Worm (Caenorhabditis elegans): ENCODE measurements around the gene F13H8.6.

ce11 chrII:6281903-6282302, 4.9 kb downstream of the F13H8.6 start:
- TF ChIP-seq irx-1 (tag; optimal IDR thresholded peaks at IDR 0.05) = no peak
- no peak for TF ChIP-seq egl-13 (tag; optimal IDR thresholded peaks at IDR 0.05)
- TF ChIP-seq dpl-1 (GFP tag; optimal IDR thresholded peaks at IDR 0.05) = no peak
- no peak for TF ChIP-seq aly-2 (tag; optimal IDR thresholded peaks at IDR 0.05)
- TF ChIP-seq rnt-1 (tag; optimal IDR thresholded peaks at IDR 0.05) = no peak
- no peak for TF ChIP-seq unc-86 (tag; optimal IDR thresholded peaks at IDR 0.05)
- TF ChIP-seq nhr-20 (tag; optimal IDR thresholded peaks at IDR 0.05) = no peak
- TF ChIP-seq swsn-7 (tag; optimal IDR thresholded peaks at IDR 0.05) = no peak
- TF ChIP-seq nhr-28 (tag; optimal IDR thresholded peaks at IDR 0.05) = no peak
- no peak for TF ChIP-seq snpc-4 (tag; optimal IDR thresholded peaks at IDR 0.05)
- TF ChIP-seq sup-37 (GFP tag; optimal IDR thresholded peaks at IDR 0.05) = no peak
- no peak for TF ChIP-seq unc-62 (GFP tag; optimal IDR thresholded peaks at IDR 0.05)
- no peak for TF ChIP-seq fos-1 (tag; optimal IDR thresholded peaks at IDR 0.05)
